Fruit fly (Drosophila melanogaster) whole organism, adult: ENCODE results near the gene CG14882.
A peak's percentile ranks its signal among the peaks of the same experiment; 100 is the strongest.

Source experiments
- CG11617 ChIP-seq: fragments of 200-800 bp; sonication (Bioruptor generic); optimal IDR thresholded peaks from 2 replicates; lab custom pipeline; 2017; ENCODE audit warnings: mild to moderate bottlenecking, missing biosample characterization, missing genetic modification reagents, missing genetic modification characterization
- CG12768 ChIP-seq: fragments of 200-800 bp; sonication (Bioruptor generic); optimal IDR thresholded peaks from 2 replicates; lab custom pipeline; 2017; ENCODE audit warnings: missing biosample characterization, missing genetic modification characterization, mild to moderate bottlenecking, moderate library complexity, missing genetic modification reagents
- CG14711 ChIP-seq: fragments of 200-800 bp; sonication (Bioruptor generic); optimal IDR thresholded peaks from 2 replicates; lab custom pipeline; 2018; ENCODE audit warnings: missing biosample characterization, mild to moderate bottlenecking, missing genetic modification characterization, moderate library complexity
- CG1620 ChIP-seq: fragments of 200-800 bp; sonication (Bioruptor generic); optimal IDR thresholded peaks from 2 replicates; lab custom pipeline; 2016; ENCODE audit warnings: missing biosample characterization, missing genetic modification characterization
- CG33017 ChIP-seq: fragments of 200-800 bp; sonication (Bioruptor generic); optimal IDR thresholded peaks from 2 replicates; lab custom pipeline; 2018; ENCODE audit warnings: missing biosample characterization, mild to moderate bottlenecking, missing genetic modification characterization, moderate library complexity
- CG5204 ChIP-seq: fragments of 200-800 bp; sonication (Bioruptor generic); optimal IDR thresholded peaks from 2 replicates; lab custom pipeline; 2016; ENCODE audit warnings: missing biosample characterization, missing genetic modification characterization
- CG7045 ChIP-seq: fragments of 200-800 bp; sonication (Bioruptor generic); optimal IDR thresholded peaks from 2 replicates; lab custom pipeline; 2017; ENCODE audit warnings: missing biosample characterization, mild to moderate bottlenecking, missing genetic modification characterization
- CG7101 ChIP-seq: fragments of 200-800 bp; sonication (Bioruptor generic); optimal IDR thresholded peaks from 2 replicates; lab custom pipeline; 2018; ENCODE audit warnings: missing biosample characterization, mild to moderate bottlenecking, missing genetic modification characterization, moderate library complexity
- Clk ChIP-seq: fragments of 200-800 bp; sonication (Bioruptor generic); optimal IDR thresholded peaks from 2 replicates; lab custom pipeline; 2017; ENCODE audit warnings: missing biosample characterization, missing genetic modification characterization
- Crg-1 ChIP-seq: fragments of 200-800 bp; sonication (Bioruptor generic); optimal IDR thresholded peaks from 2 replicates; lab custom pipeline; 2016; ENCODE audit warnings: missing biosample characterization, missing genetic modification characterization
- Hr96 ChIP-seq: fragments of 200-800 bp; sonication (Bioruptor generic); optimal IDR thresholded peaks from 2 replicates; lab custom pipeline; 2016; ENCODE audit warnings: missing biosample characterization, missing genetic modification characterization
- Mnt ChIP-seq: fragments of 200-800 bp; sonication (Bioruptor generic); optimal IDR thresholded peaks from 2 replicates; lab custom pipeline; 2016; ENCODE audit warnings: missing biosample characterization, mild to moderate bottlenecking, missing genetic modification characterization
- bab1 ChIP-seq: fragments of 200-800 bp; sonication (Bioruptor generic); optimal IDR thresholded peaks from 3 replicates; lab custom pipeline; 2019; ENCODE audit warnings: missing biosample characterization, mild to moderate bottlenecking, missing genetic modification characterization, moderate library complexity
- cic ChIP-seq: fragments of 200-800 bp; sonication (Bioruptor generic); optimal IDR thresholded peaks from 2 replicates; lab custom pipeline; 2017; ENCODE audit warnings: missing biosample characterization, mild to moderate bottlenecking, missing genetic modification characterization, moderate library complexity
- cnc ChIP-seq, 2 experiments: fragments of >200 bp; optimal IDR thresholded peaks; 2 replicates each; lab custom pipeline; 2017
- kay ChIP-seq: fragments of 200-800 bp; sonication (Bioruptor generic); peaks from one replicate; lab custom pipeline; 2016; ENCODE audit warnings: missing biosample characterization, missing genetic modification characterization, borderline replicate concordance
- ovo ChIP-seq: fragments of 200-800 bp; sonication (Bioruptor generic); optimal IDR thresholded peaks from 2 replicates; lab custom pipeline; 2016; ENCODE audit warnings: missing biosample characterization, missing genetic modification characterization
- pad ChIP-seq: fragments of 200-800 bp; sonication (Bioruptor generic); optimal IDR thresholded peaks from 3 replicates; lab custom pipeline; 2017; ENCODE audit warnings: missing biosample characterization, missing genetic modification characterization, mild to moderate bottlenecking, moderate library complexity, missing genetic modification reagents
- tj ChIP-seq: fragments of 200-800 bp; sonication (Bioruptor generic); optimal IDR thresholded peaks from 3 replicates; lab custom pipeline; 2017; ENCODE audit warnings: missing biosample characterization, mild to moderate bottlenecking, missing genetic modification characterization, moderate library complexity
- toe ChIP-seq: fragments of 200-800 bp; sonication (Bioruptor generic); optimal IDR thresholded peaks from 2 replicates; lab custom pipeline; 2016; ENCODE audit warnings: missing biosample characterization, missing genetic modification characterization

CG14882 gene

dm6 chr3R:16469501-16470263 is 26.7 kb downstream of the CG14882 start, which contains the start of the genes CG42232 and CSN5:
CG42232 (minus strand) TSS chr3R:16469663.
CSN5 (plus strand) TSS chr3R:16470099.
- TF ChIP-seq cnc (optimal IDR thresholded peaks at IDR 0.05; lab: Kevin White, UChicago) (no peak), Mnt (GFP tag; lab: Kevin White, UChicago) (no peak), ovo (GFP tag; lab: Kevin White, UChicago) (peak; percentile 23), CG14711 (tag; lab: Kevin White, UChicago) (peak; percentile 49), Clk (GFP tag; lab: Kevin White, UChicago) (no peak), toe (peak; percentile 68), CG7101 (peak; percentile 34), tj (GFP tag; lab: Kevin White, UChicago) (peak; percentile 5), CG5204 (GFP tag; lab: Kevin White, UChicago) (peak; percentile 53), cic (GFP tag; lab: Kevin White, UChicago) (no peak), CG7045 (GFP tag; lab: Kevin White, UChicago) (peak; percentile 31), CG12768 (peak; percentile 35), CG33017 (tag; lab: Kevin White, UChicago) (no peak), Crg-1 (no peak), CG1620 (peak; percentile 40), CG11617 (peak; percentile 63), kay (GFP tag; lab: Kevin White, UChicago) (no peak), pad (peak; percentile 11), Hr96 (GFP tag; lab: Kevin White, UChicago) (peak; percentile 31), bab1 (GFP tag; lab: Kevin White, UChicago) (peak; percentile 48)

DNA sequence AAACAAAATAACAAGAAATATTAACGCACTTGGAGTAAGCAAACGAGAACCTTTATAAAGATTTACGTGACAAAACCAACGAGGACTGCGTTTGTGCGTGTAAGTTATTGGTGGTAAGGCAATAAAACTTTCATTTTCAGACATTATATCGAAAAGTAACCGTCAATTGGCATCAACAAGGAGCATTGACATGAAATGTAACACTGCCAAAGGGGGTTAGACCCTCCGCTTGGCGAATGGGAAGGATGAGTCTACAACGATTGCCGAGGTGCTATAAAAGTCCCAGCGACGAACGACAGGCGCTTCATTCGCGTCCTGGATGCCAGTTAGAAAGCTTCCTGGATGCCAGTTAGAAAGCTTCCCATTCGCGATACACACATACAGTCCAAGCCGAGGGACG is 29.3 kb downstream of the CG14882 start, which contains the start of gene Gyc89Da:
TSS of gene Gyc89Da (plus strand) at position 301 of the 400 bp plus-strand sequence.
- TF ChIP-seq tj (GFP tag; lab: Kevin White, UChicago) (no peak), cic (GFP tag; lab: Kevin White, UChicago) (no peak), CG14711 (tag; lab: Kevin White, UChicago) (no peak), CG1620 (no peak)

DNA sequence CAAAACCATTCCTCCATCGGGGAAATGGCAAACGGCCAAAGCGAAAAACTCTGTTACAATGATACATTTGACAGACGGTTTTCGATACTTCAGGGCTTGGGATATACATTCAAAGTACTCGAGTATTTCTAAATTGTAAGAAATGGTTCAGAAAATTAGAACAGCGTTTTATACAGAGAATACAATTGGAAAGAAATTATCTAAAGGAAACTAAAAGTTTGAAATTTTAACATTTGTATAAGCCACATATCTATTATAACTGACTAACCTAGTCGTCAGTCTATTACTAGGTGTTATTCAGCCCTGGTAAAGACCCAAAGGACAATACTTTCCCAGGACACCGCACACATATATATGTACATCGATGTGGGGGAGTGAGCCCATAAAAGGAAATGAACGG is 33.5 kb downstream of the CG14882 start:
- no peak for TF ChIP-seq CG11617
- no peak for TF ChIP-seq Clk (GFP tag; lab: Kevin White, UChicago)
- TF ChIP-seq Mnt (GFP tag; lab: Kevin White, UChicago) = no peak
- no peak for TF ChIP-seq CG14711 (tag; lab: Kevin White, UChicago)
- no peak for TF ChIP-seq toe
- no peak for TF ChIP-seq Crg-1
- no peak for TF ChIP-seq tj (GFP tag; lab: Kevin White, UChicago)
- TF ChIP-seq ovo (GFP tag; lab: Kevin White, UChicago) = no peak
- no peak for TF ChIP-seq bab1 (GFP tag; lab: Kevin White, UChicago)
- TF ChIP-seq CG5204 (GFP tag; lab: Kevin White, UChicago) = no peak
- TF ChIP-seq CG12768 = no peak
- no peak for TF ChIP-seq Hr96 (GFP tag; lab: Kevin White, UChicago)
- TF ChIP-seq CG33017 (tag; lab: Kevin White, UChicago) = no peak
- no peak for TF ChIP-seq cic (GFP tag; lab: Kevin White, UChicago)
- TF ChIP-seq CG1620 = no peak
- no peak for TF ChIP-seq CG7045 (GFP tag; lab: Kevin White, UChicago)

dm6 chr3R:16477033-16477432 is 34.0 kb downstream of the CG14882 start, which contains the start of gene Gyc89Db:
Gyc89Db (plus strand) TSS chr3R:16477110.
- TF ChIP-seq CG12768 (no peak), CG7101 (no peak), CG1620 (no peak), tj (GFP tag; lab: Kevin White, UChicago) (no peak), toe (no peak)

dm6 chr3R:16480995-16481394 is 38.0 kb downstream of the CG14882 start, which contains the start of gene Dhfr:
Dhfr (plus strand) TSS chr3R:16481167.
- TF ChIP-seq Hr96 (GFP tag; lab: Kevin White, UChicago) (no peak), CG7101 (no peak), Crg-1 (no peak), CG5204 (GFP tag; lab: Kevin White, UChicago) (no peak), tj (GFP tag; lab: Kevin White, UChicago) (no peak), bab1 (GFP tag; lab: Kevin White, UChicago) (no peak), CG14711 (tag; lab: Kevin White, UChicago) (no peak), CG33017 (tag; lab: Kevin White, UChicago) (no peak), toe (no peak), CG12768 (no peak)

DNA sequence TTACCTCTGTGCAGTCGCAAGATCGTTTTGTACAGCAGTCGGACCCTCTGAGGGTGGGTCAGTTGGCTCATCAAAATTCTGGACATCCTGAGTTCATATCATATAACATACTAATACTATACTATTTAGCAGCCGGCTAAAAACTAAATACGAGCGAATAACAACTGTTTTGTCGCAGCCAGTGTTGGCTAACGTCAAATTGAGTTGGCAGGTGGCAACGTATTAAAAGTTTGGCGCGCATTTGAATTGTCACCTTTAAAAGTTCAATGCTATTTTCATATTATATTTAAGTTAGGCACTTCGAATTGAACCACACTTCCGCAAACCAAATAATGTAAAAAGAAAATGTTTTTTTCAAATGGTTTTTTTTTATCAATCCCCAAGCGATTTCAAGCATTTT is 39.3 kb downstream of the CG14882 start, which contains the start of gene Sdhaf3:
TSS of gene Sdhaf3 (minus strand) at position 177 of the 400 bp plus-strand sequence.
- TF ChIP-seq Mnt (GFP tag; lab: Kevin White, UChicago) = peak; percentile 2
- no peak for TF ChIP-seq CG14711 (tag; lab: Kevin White, UChicago)
- no peak for TF ChIP-seq CG33017 (tag; lab: Kevin White, UChicago)
- TF ChIP-seq CG5204 (GFP tag; lab: Kevin White, UChicago) = peak; percentile 15
- peak; percentile 39 for TF ChIP-seq Crg-1
- TF ChIP-seq CG1620 = peak; percentile 29
- TF ChIP-seq kay (GFP tag; lab: Kevin White, UChicago) = peak; percentile 82
- TF ChIP-seq CG7101 = peak; percentile 0
- no peak for TF ChIP-seq tj (GFP tag; lab: Kevin White, UChicago)
- no peak for TF ChIP-seq ovo (GFP tag; lab: Kevin White, UChicago)
- no peak for TF ChIP-seq cic (GFP tag; lab: Kevin White, UChicago)
- TF ChIP-seq toe = peak; percentile 13
